Fruit fly (Drosophila melanogaster) whole organism, wandering third instar larva: Measurements from ENCODE around the gene CG13131.

ENCODE experiments used
- CrebA ChIP-seq: fragments of 200-800 bp; sonication (Bioruptor generic); optimal IDR thresholded peaks from 2 replicates; lab custom pipeline; 2016; ENCODE audit warnings: missing biosample characterization, mild to moderate bottlenecking, missing genetic modification characterization, borderline replicate concordance
- OdsH ChIP-seq: fragments of 200-800 bp; sonication (Bioruptor generic); optimal IDR thresholded peaks from 2 replicates; lab custom pipeline; 2016; ENCODE audit warnings: missing biosample characterization, mild to moderate bottlenecking, missing genetic modification characterization
- Sp1 ChIP-seq: fragments of 200-800 bp; sonication (Bioruptor generic); optimal IDR thresholded peaks from 3 replicates; lab custom pipeline; 2019; ENCODE audit warnings: missing biosample characterization, mild to moderate bottlenecking, missing genetic modification characterization, moderate library complexity
- dmrt93B ChIP-seq: fragments of 200-800 bp; sonication (Bioruptor generic); optimal IDR thresholded peaks from 2 replicates; lab custom pipeline; 2018; ENCODE audit warnings: missing biosample characterization, mild to moderate bottlenecking, missing genetic modification characterization
- lola ChIP-seq: fragments of >200 bp; optimal IDR thresholded peaks from 2 replicates; lab custom pipeline; 2017; ENCODE audit warnings: missing biosample characterization, missing genetic modification characterization
- psq ChIP-seq: fragments of 200-800 bp; sonication (Bioruptor generic); optimal IDR thresholded peaks from 3 replicates; lab custom pipeline; 2017; ENCODE audit warnings: missing biosample characterization, mild to moderate bottlenecking, missing genetic modification characterization, moderate library complexity
- rgr ChIP-seq: fragments of 200-800 bp; sonication (Bioruptor generic); optimal IDR thresholded peaks from 3 replicates; lab custom pipeline; 2016; ENCODE audit warnings: missing biosample characterization, mild to moderate bottlenecking, missing genetic modification characterization
- usp ChIP-seq: fragments of >200 bp; optimal IDR thresholded peaks from 2 replicates; lab custom pipeline; 2017; ENCODE audit warnings: missing biosample characterization, missing genetic modification characterization

- TF ChIP-seq OdsH (no peak), psq (GFP tag; lab: Kevin White, UChicago) (no peak), usp (GFP tag; lab: Kevin White, UChicago) (no peak), dmrt93B (no peak), rgr (GFP tag; lab: Kevin White, UChicago) (no peak), CrebA (GFP tag; lab: Kevin White, UChicago) (no peak), Sp1 (GFP tag; lab: Kevin White, UChicago) (no peak), lola (GFP tag; lab: Kevin White, UChicago) (no peak)
Observed at dm6 chr2L:10035786-10036364, 18.6 kb upstream of the CG13131 start.
